Fruit fly (Drosophila melanogaster) whole organism, embryonic: Measurements from ENCODE around the gene CG1638.

ENCODE experiments used
- Ada2b ChIP-seq: fragments of 200-800 bp; sonication (Bioruptor generic); IDR thresholded peaks from 2 replicates; pipeline ENCODE4 v1.3.6; 2022; ENCODE audit warnings: missing biosample characterization, missing genetic modification characterization
- Asciz ChIP-seq: fragments of 200-800 bp; sonication (Bioruptor generic); optimal IDR thresholded peaks from 2 replicates; lab custom pipeline; 2017; ENCODE audit warnings: missing biosample characterization, mild to moderate bottlenecking, missing genetic modification characterization, missing genetic modification reagents
- BEAF-32 ChIP-seq: fragments of 200-800 bp; sonication (Bioruptor generic); optimal IDR thresholded peaks from 3 replicates; lab custom pipeline; 2017; ENCODE audit warnings: missing biosample characterization, missing genetic modification characterization, mild to moderate bottlenecking, moderate library complexity, missing genetic modification reagents
- BtbVII ChIP-seq: fragments of 200-800 bp; sonication (Bioruptor generic); optimal IDR thresholded peaks from 3 replicates; lab custom pipeline; 2017; ENCODE audit warnings: missing biosample characterization, mild to moderate bottlenecking, missing genetic modification characterization
- CG10543 ChIP-seq: fragments of 200-800 bp; sonication (Bioruptor generic); optimal IDR thresholded peaks from 3 replicates; lab custom pipeline; 2017; ENCODE audit warnings: missing biosample characterization, mild to moderate bottlenecking, missing genetic modification characterization, moderate library complexity
- CG11560 ChIP-seq: fragments of 200-800 bp; sonication (Bioruptor generic); IDR thresholded peaks from 3 replicates; pipeline ENCODE4 v1.3.6; 2022; ENCODE audit warnings: missing biosample characterization, missing genetic modification characterization
- CG12155 ChIP-seq: fragments of 200-800 bp; sonication (Bioruptor generic); optimal IDR thresholded peaks from 3 replicates; lab custom pipeline; 2016; ENCODE audit warnings: missing biosample characterization, missing genetic modification characterization
- CG13894 ChIP-seq: fragments of 200-800 bp; sonication (Bioruptor generic); optimal IDR thresholded peaks from 3 replicates; lab custom pipeline; 2018; ENCODE audit warnings: missing biosample characterization, mild to moderate bottlenecking, missing genetic modification characterization, moderate library complexity
- CG14860 ChIP-seq: fragments of 200-800 bp; sonication (Bioruptor generic); IDR thresholded peaks from 3 replicates; pipeline ENCODE4 v1.3.6; 2022; ENCODE audit warnings: missing biosample characterization, missing genetic modification characterization; ENCODE audit not compliant: partially characterized antibody
- CG15479 ChIP-seq: fragments of 200-800 bp; sonication (Bioruptor generic); optimal IDR thresholded peaks from 3 replicates; lab custom pipeline; 2019; ENCODE audit warnings: missing biosample characterization, mild to moderate bottlenecking, missing genetic modification characterization, moderate library complexity
- CG16779 ChIP-seq: fragments of 200-800 bp; sonication (Bioruptor generic); IDR thresholded peaks from 2 replicates; pipeline ENCODE4 v1.3.6; 2022; ENCODE audit warnings: missing biosample characterization, missing genetic modification characterization
- CG17912 ChIP-seq: fragments of 200-800 bp; sonication (Bioruptor generic); optimal IDR thresholded peaks from 2 replicates; lab custom pipeline; 2018; ENCODE audit warnings: missing biosample characterization, mild to moderate bottlenecking, missing genetic modification characterization
- CG2889 ChIP-seq: fragments of 200-800 bp; sonication (Bioruptor generic); IDR thresholded peaks from 3 replicates; pipeline ENCODE4 v1.3.6; 2022; ENCODE audit warnings: missing biosample characterization, missing genetic modification characterization
- CG31365 ChIP-seq: fragments of 200-800 bp; sonication (Bioruptor generic); optimal IDR thresholded peaks from 2 replicates; lab custom pipeline; 2018; ENCODE audit warnings: missing biosample characterization, mild to moderate bottlenecking, missing genetic modification characterization
- CG3995 ChIP-seq: fragments of 200-800 bp; sonication (Bioruptor generic); optimal IDR thresholded peaks from 3 replicates; lab custom pipeline; 2016; ENCODE audit warnings: missing biosample characterization, missing genetic modification characterization
- CG4707 ChIP-seq: fragments of 200-800 bp; sonication (Bioruptor generic); optimal IDR thresholded peaks from 2 replicates; lab custom pipeline; 2018; ENCODE audit warnings: missing biosample characterization, mild to moderate bottlenecking, missing genetic modification characterization, moderate library complexity
- CG4730 ChIP-seq: fragments of 200-800 bp; sonication (Bioruptor generic); IDR thresholded peaks from 2 replicates; pipeline ENCODE4 v1.3.6; 2022; ENCODE audit warnings: missing biosample characterization, missing genetic modification characterization
- CG6175 ChIP-seq: fragments of 200-800 bp; sonication (Bioruptor generic); IDR thresholded peaks from 3 replicates; pipeline ENCODE4 v1.3.6; 2022; ENCODE audit warnings: missing biosample characterization, missing genetic modification characterization
- CG6854 ChIP-seq: fragments of 200-800 bp; sonication (Bioruptor generic); optimal IDR thresholded peaks from 3 replicates; lab custom pipeline; 2017; ENCODE audit warnings: missing biosample characterization, mild to moderate bottlenecking, missing genetic modification characterization
- CG7987 ChIP-seq: fragments of 200-800 bp; sonication (Bioruptor generic); optimal IDR thresholded peaks from 2 replicates; lab custom pipeline; 2018; ENCODE audit warnings: missing biosample characterization, mild to moderate bottlenecking, missing genetic modification characterization, moderate library complexity
- CG8944 ChIP-seq: fragments of 200-800 bp; sonication (Bioruptor generic); optimal IDR thresholded peaks from 3 replicates; lab custom pipeline; 2016; ENCODE audit warnings: missing biosample characterization, missing genetic modification characterization
- Camta ChIP-seq: fragments of 200-800 bp; sonication (Bioruptor generic); optimal IDR thresholded peaks from 2 replicates; lab custom pipeline; 2016; ENCODE audit warnings: missing biosample characterization, missing genetic modification characterization
- Dad ChIP-seq: fragments of 200-800 bp; sonication (Bioruptor generic); optimal IDR thresholded peaks from 3 replicates; lab custom pipeline; 2016; ENCODE audit warnings: missing biosample characterization, missing genetic modification characterization
- Dbx ChIP-seq: fragments of 200-800 bp; sonication (Bioruptor generic); IDR thresholded peaks from 3 replicates; pipeline ENCODE4 v1.3.6; 2022; ENCODE audit warnings: missing biosample characterization, missing genetic modification characterization
- Doc2 ChIP-seq: fragments of 200-800 bp; sonication (Bioruptor generic); IDR thresholded peaks from 2 replicates; pipeline ENCODE4 v1.3.6; 2022; ENCODE audit warnings: missing biosample characterization, missing genetic modification characterization
- ERR ChIP-seq: fragments of 200-800 bp; sonication (Bioruptor generic); optimal IDR thresholded peaks from 2 replicates; lab custom pipeline; 2016; ENCODE audit warnings: missing biosample characterization, missing genetic modification characterization
- HLH3B ChIP-seq: fragments of 200-800 bp; sonication (Bioruptor generic); IDR thresholded peaks from 2 replicates; pipeline ENCODE4 v1.3.6; 2022; ENCODE audit warnings: missing biosample characterization, missing genetic modification characterization
- Kr ChIP-seq: fragments of 200-800 bp; sonication (Bioruptor generic); optimal IDR thresholded peaks from 2 replicates; lab custom pipeline; 2017; ENCODE audit warnings: missing biosample characterization, mild to moderate bottlenecking, missing genetic modification characterization
- Lhr ChIP-seq: fragments of 200-800 bp; sonication (Bioruptor generic); optimal IDR thresholded peaks from 3 replicates; lab custom pipeline; 2017; ENCODE audit warnings: mild to moderate bottlenecking, missing biosample characterization, missing genetic modification reagents, missing genetic modification characterization
- Lim3 ChIP-seq: fragments of 200-800 bp; sonication (Bioruptor generic); IDR thresholded peaks from 2 replicates; pipeline ENCODE4 v1.3.6; 2022; ENCODE audit warnings: missing biosample characterization, missing genetic modification characterization
- Mrtf ChIP-seq: fragments of 200-800 bp; sonication (Bioruptor generic); IDR thresholded peaks from 3 replicates; pipeline ENCODE4 v1.3.6; 2022; ENCODE audit warnings: missing biosample characterization, missing genetic modification characterization
- Myb ChIP-seq: fragments of 200-800 bp; sonication (Bioruptor generic); optimal IDR thresholded peaks from 2 replicates; lab custom pipeline; 2016; ENCODE audit warnings: missing biosample characterization, missing genetic modification characterization
- NFAT ChIP-seq: fragments of 200-800 bp; sonication (Bioruptor generic); IDR thresholded peaks from 2 replicates; pipeline ENCODE4 v1.3.6; 2022; ENCODE audit warnings: missing biosample characterization, missing genetic modification characterization
- Sox102F ChIP-seq: fragments of 200-800 bp; sonication (Bioruptor generic); optimal IDR thresholded peaks from 2 replicates; lab custom pipeline; 2018; ENCODE audit warnings: missing biosample characterization, mild to moderate bottlenecking, missing genetic modification characterization, moderate library complexity
- Spps ChIP-seq: fragments of 200-800 bp; sonication (Bioruptor generic); optimal IDR thresholded peaks from 2 replicates; lab custom pipeline; 2018; ENCODE audit warnings: missing biosample characterization, mild to moderate bottlenecking, missing genetic modification characterization
- abd-A ChIP-seq: fragments of 200-800 bp; sonication (Bioruptor generic); optimal IDR thresholded peaks from 3 replicates; lab custom pipeline; 2019; ENCODE audit warnings: missing biosample characterization, mild to moderate bottlenecking, missing genetic modification characterization, moderate library complexity
- bbx ChIP-seq: fragments of 200-800 bp; sonication (Bioruptor generic); IDR thresholded peaks from 2 replicates; pipeline ENCODE4 v1.3.6; 2022; ENCODE audit warnings: missing biosample characterization, missing genetic modification characterization; ENCODE audit not compliant: partially characterized antibody
- cato ChIP-seq: fragments of 200-800 bp; sonication (Bioruptor generic); optimal IDR thresholded peaks from 2 replicates; lab custom pipeline; 2016; ENCODE audit warnings: missing biosample characterization, missing genetic modification characterization, borderline replicate concordance
- fd96Cb ChIP-seq: fragments of 200-800 bp; sonication (Bioruptor generic); optimal IDR thresholded peaks from 2 replicates; lab custom pipeline; 2018; ENCODE audit warnings: missing biosample characterization, mild to moderate bottlenecking, missing genetic modification characterization, moderate library complexity
- hkb ChIP-seq, 2 experiments: fragments of 200-800 bp in 1 of 2; fragments of >200 bp in 1 of 2; sonication (Bioruptor generic) in 1 of 2; IDR thresholded peaks in 1 of 2; optimal IDR thresholded peaks in 1 of 2; 2 replicates each; pipeline versions ENCODE4 v1.3.6 to Lab custom; 2017 to 2022; ENCODE audit warnings: missing biosample characterization in 1 of 2, missing genetic modification characterization in 1 of 2
- inv ChIP-seq: fragments of 200-800 bp; sonication (Bioruptor generic); IDR thresholded peaks from 2 replicates; pipeline ENCODE4 v1.3.6; 2022; ENCODE audit warnings: missing biosample characterization, missing genetic modification characterization; ENCODE audit not compliant: partially characterized antibody
- mirr ChIP-seq: fragments of 200-800 bp; sonication (Bioruptor generic); optimal IDR thresholded peaks from 3 replicates; lab custom pipeline; 2018; ENCODE audit warnings: missing biosample characterization, mild to moderate bottlenecking, missing genetic modification characterization
- nerfin-1 ChIP-seq: fragments of 200-800 bp; sonication (Bioruptor generic); optimal IDR thresholded peaks from 3 replicates; lab custom pipeline; 2019; ENCODE audit warnings: missing biosample characterization, mild to moderate bottlenecking, missing genetic modification characterization, moderate library complexity
- odd ChIP-seq: fragments of 200-800 bp; sonication (Bioruptor generic); optimal IDR thresholded peaks from 2 replicates; lab custom pipeline; 2017; ENCODE audit warnings: missing biosample characterization, mild to moderate bottlenecking, missing genetic modification characterization
- pros ChIP-seq: fragments of 200-800 bp; sonication (Bioruptor generic); optimal IDR thresholded peaks from 3 replicates; lab custom pipeline; 2019; ENCODE audit warnings: missing biosample characterization, mild to moderate bottlenecking, missing genetic modification characterization, moderate library complexity
- scrt ChIP-seq: fragments of 200-800 bp; sonication (Bioruptor generic); optimal IDR thresholded peaks from 2 replicates; lab custom pipeline; 2018; ENCODE audit warnings: missing biosample characterization, mild to moderate bottlenecking, missing genetic modification characterization, moderate library complexity
- slp2 ChIP-seq: fragments of 200-800 bp; sonication (Bioruptor generic); optimal IDR thresholded peaks from 2 replicates; lab custom pipeline; 2016; ENCODE audit warnings: missing biosample characterization, missing genetic modification characterization
- sr ChIP-seq: fragments of 200-800 bp; sonication (Bioruptor generic); IDR thresholded peaks from 3 replicates; pipeline ENCODE4 v1.3.6; 2022; ENCODE audit warnings: missing biosample characterization, missing genetic modification characterization
- wdn ChIP-seq: fragments of 200-800 bp; sonication (Bioruptor generic); IDR thresholded peaks from 2 replicates; pipeline ENCODE4 v1.3.6; 2022; ENCODE audit warnings: missing biosample characterization, missing genetic modification characterization

The CG1638 gene

DNA sequence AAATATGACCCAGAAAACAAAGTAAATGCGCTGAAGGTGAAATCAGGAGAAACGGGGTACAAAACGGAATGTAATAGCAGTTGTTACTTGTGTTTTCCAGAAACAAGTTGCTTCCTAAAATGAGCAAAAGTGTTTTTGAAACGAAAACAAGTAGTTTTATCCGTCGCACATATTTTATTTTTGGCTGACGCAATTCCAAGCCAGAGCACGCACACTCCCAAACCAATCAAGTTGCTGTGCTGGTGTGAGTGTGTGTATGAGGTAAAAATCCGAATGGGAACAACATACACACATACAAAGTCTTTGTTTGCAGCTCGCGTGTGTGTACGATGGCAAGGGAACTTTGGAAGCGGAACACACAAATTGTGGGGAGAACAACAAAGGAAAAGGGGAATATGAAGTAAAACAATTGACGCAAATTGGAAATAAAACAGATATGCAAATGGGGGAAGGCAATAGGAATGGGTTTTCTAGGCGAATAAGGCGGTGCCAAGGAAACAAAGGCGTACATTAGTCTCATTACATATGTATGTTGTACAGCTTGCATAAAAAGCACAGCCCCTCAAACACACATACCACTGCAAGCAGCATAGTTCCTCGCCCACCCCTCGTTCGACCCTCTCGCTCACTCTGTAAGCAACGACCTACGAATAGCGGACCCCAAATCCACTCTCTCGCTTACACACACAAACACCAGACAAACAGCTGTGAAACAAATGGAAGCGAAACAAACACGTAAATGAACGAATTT is 18.2 kb downstream of the CG1638 start (continued):
- TF ChIP-seq Lhr (GFP tag; lab: Kevin White, UChicago) (no peak), CG4707 (no peak), CG31365 (no peak), wdn (GFP tag; lab: Robert Waterston, UW) (no peak), Camta (GFP tag; lab: Kevin White, UChicago) (no peak), bbx (GFP tag; lab: Robert Waterston, UW) (no peak), Myb (GFP tag; lab: Kevin White, UChicago) (no peak), mirr (GFP tag; lab: Kevin White, UChicago) (peak; percentile 32), CG10543 (GFP tag; lab: Kevin White, UChicago) (peak; percentile 78), Kr (GFP tag; lab: Kevin White, UChicago) (no peak), CG4730 (GFP tag; lab: Robert Waterston, UW) (no peak), slp2 (GFP tag; lab: Kevin White, UChicago) (no peak), CG17912 (GFP tag; lab: Kevin White, UChicago) (peak; percentile 64), inv (no peak), ERR (GFP tag; lab: Kevin White, UChicago) (peak; percentile 59), CG7987 (GFP tag; lab: Kevin White, UChicago) (no peak), CG6175 (GFP tag; lab: Robert Waterston, UW) (no peak), BEAF-32 (no peak), cato (GFP tag; lab: Kevin White, UChicago) (no peak), nerfin-1 (tag; lab: Kevin White, UChicago) (peak; percentile 80), CG2889 (no peak), Spps (tag; lab: Kevin White, UChicago) (no peak), Sox102F (GFP tag; lab: Kevin White, UChicago) (peak; percentile 7), Dbx (GFP tag; lab: Robert Waterston, UW) (no peak), Asciz (no peak), NFAT (GFP tag; lab: Robert Waterston, UW) (no peak), odd (GFP tag; lab: Kevin White, UChicago) (no peak), Doc2 (no peak), CG11560 (tag; lab: Robert Waterston, UW) (no peak), CG14860 (GFP tag; lab: Robert Waterston, UW) (no peak), pros (GFP tag; lab: Kevin White, UChicago) (peak; percentile 64), Ada2b (GFP tag; lab: Robert Waterston, UW) (no peak), sr (GFP tag; lab: Robert Waterston, UW) (no peak), fd96Cb (tag; lab: Kevin White, UChicago) (no peak), Dad (no peak), HLH3B (GFP tag; lab: Robert Waterston, UW) (no peak), scrt (GFP tag; lab: Kevin White, UChicago) (peak; percentile 45), CG6854 (GFP tag; lab: Kevin White, UChicago) (no peak), abd-A (peak; percentile 82), hkb (optimal IDR thresholded peaks at IDR 0.05; lab: Kevin White, UChicago) (no peak), hkb (GFP tag; IDR thresholded peaks at IDR 0.05; lab: Robert Waterston, UW) (no peak), Mrtf (no peak), CG15479 (GFP tag; lab: Kevin White, UChicago) (peak; percentile 23), CG8944 (GFP tag; lab: Kevin White, UChicago) (no peak), CG12155 (GFP tag; lab: Kevin White, UChicago) (no peak), CG3995 (no peak), CG13894 (tag; lab: Kevin White, UChicago) (peak; percentile 61), CG16779 (GFP tag; lab: Robert Waterston, UW) (no peak), Lim3 (GFP tag; lab: Robert Waterston, UW) (no peak), BtbVII (GFP tag; lab: Kevin White, UChicago) (peak; percentile 10)
